Worm (Caenorhabditis elegans) whole organism, mixed stage, embryonic: Measurements from ENCODE around the gene C48B4.6.

ENCODE experiments used
- M03D4.4 ChIP-seq: sonication (generic microtip); optimal IDR thresholded peaks from 2 replicates; lab custom pipeline; 2017; ENCODE audit warnings: mild to moderate bottlenecking, missing genetic modification characterization, missing compliant biosample characterization
- blmp-1 ChIP-seq: fragments of 150-350 bp; optimal IDR thresholded peaks from 2 replicates; lab custom pipeline; 2014; ENCODE audit warnings: missing biosample characterization, missing genetic modification characterization
- ceh-39 ChIP-seq: fragments of 150-350 bp; optimal IDR thresholded peaks from 2 replicates; lab custom pipeline; 2014; ENCODE audit warnings: missing biosample characterization, missing genetic modification characterization
- ceh-43 ChIP-seq: fragments of 200-800 bp; sonication (Bioruptor generic); optimal IDR thresholded peaks from 2 replicates; lab custom pipeline; 2018; ENCODE audit warnings: mild to moderate bottlenecking, missing genetic modification characterization, moderate library complexity, missing compliant biosample characterization
- ceh-83 ChIP-seq: fragments of 200-800 bp; sonication (Bioruptor generic); optimal IDR thresholded peaks from 2 replicates; lab custom pipeline; 2018; ENCODE audit warnings: mild to moderate bottlenecking, missing genetic modification characterization, missing compliant biosample characterization
- cnd-1 ChIP-seq: fragments of 200-800 bp; sonication (Bioruptor generic); optimal IDR thresholded peaks from 2 replicates; lab custom pipeline; 2018; ENCODE audit warnings: mild to moderate bottlenecking, missing genetic modification characterization, missing compliant biosample characterization
- drap-1 ChIP-seq: fragments of 200-800 bp; sonication (Bioruptor generic); optimal IDR thresholded peaks from 3 replicates; lab custom pipeline; 2018; ENCODE audit warnings: mild to moderate bottlenecking, missing genetic modification characterization, missing compliant biosample characterization
- elt-1 ChIP-seq: sonication (generic microtip); optimal IDR thresholded peaks from 2 replicates; lab custom pipeline; 2017; ENCODE audit warnings: missing genetic modification characterization, mild to moderate bottlenecking, missing compliant biosample characterization, antibody characterized with exemption, moderate library complexity, borderline replicate concordance; ENCODE audit not compliant: insufficient read depth
- elt-3 ChIP-seq: fragments of 150-350 bp; optimal IDR thresholded peaks from 2 replicates; lab custom pipeline; 2014; ENCODE audit warnings: missing biosample characterization, missing genetic modification characterization
- flh-1 ChIP-seq: fragments of 200-800 bp; sonication (Bioruptor generic); optimal IDR thresholded peaks from 2 replicates; lab custom pipeline; 2018; ENCODE audit warnings: mild to moderate bottlenecking, missing genetic modification characterization, moderate library complexity, missing compliant biosample characterization
- ham-2 ChIP-seq: fragments of 200-800 bp; sonication (Bioruptor generic); optimal IDR thresholded peaks from 2 replicates; lab custom pipeline; 2018; ENCODE audit warnings: mild to moderate bottlenecking, missing genetic modification characterization, missing compliant biosample characterization
- hlh-1 ChIP-seq: fragments of 150-350 bp; optimal IDR thresholded peaks from 2 replicates; lab custom pipeline; 2014; ENCODE audit warnings: missing biosample characterization, missing genetic modification reagents, missing genetic modification characterization
- lin-13 ChIP-seq: fragments of 150-350 bp; optimal IDR thresholded peaks from 2 replicates; lab custom pipeline; 2014; ENCODE audit warnings: missing biosample characterization, missing genetic modification characterization
- lin-32 ChIP-seq: fragments of 200-800 bp; sonication (Bioruptor generic); optimal IDR thresholded peaks from 2 replicates; lab custom pipeline; 2018; ENCODE audit warnings: mild to moderate bottlenecking, missing genetic modification characterization, missing compliant biosample characterization
- lsy-2 ChIP-seq: fragments of 150-350 bp; optimal IDR thresholded peaks from 2 replicates; lab custom pipeline; 2014; ENCODE audit warnings: missing biosample characterization, missing genetic modification characterization
- mab-5 ChIP-seq: fragments of 150-350 bp; optimal IDR thresholded peaks from 2 replicates; lab custom pipeline; 2014; ENCODE audit warnings: missing biosample characterization, missing genetic modification characterization
- mls-2 ChIP-seq: sonication (generic microtip); optimal IDR thresholded peaks from 2 replicates; lab custom pipeline; 2016; ENCODE audit warnings: mild to moderate bottlenecking, missing genetic modification characterization, moderate library complexity, missing compliant biosample characterization
- nhr-12 ChIP-seq: fragments of 150-350 bp; optimal IDR thresholded peaks from 2 replicates; lab custom pipeline; 2014; ENCODE audit warnings: missing biosample characterization, missing genetic modification characterization
- nhr-2 ChIP-seq: fragments of 150-350 bp; optimal IDR thresholded peaks from 2 replicates; lab custom pipeline; 2014; ENCODE audit warnings: missing biosample characterization, missing genetic modification characterization
- nhr-237 ChIP-seq: fragments of 150-350 bp; optimal IDR thresholded peaks from 2 replicates; lab custom pipeline; 2014; ENCODE audit warnings: missing biosample characterization, missing genetic modification characterization
- nhr-28 ChIP-seq: fragments of 150-350 bp; optimal IDR thresholded peaks from 2 replicates; lab custom pipeline; 2014; ENCODE audit warnings: missing biosample characterization, missing genetic modification characterization
- nhr-76 ChIP-seq: sonication (generic microtip); optimal IDR thresholded peaks from 2 replicates; lab custom pipeline; 2017; ENCODE audit warnings: missing biosample characterization, missing genetic modification characterization
- pha-4 ChIP-seq: fragments of 150-350 bp; optimal IDR thresholded peaks from 2 replicates; lab custom pipeline; 2018; ENCODE audit warnings: missing biosample characterization, missing genetic modification reagents, missing genetic modification characterization
- sem-2 ChIP-seq: fragments of 200-800 bp; sonication (Bioruptor generic); optimal IDR thresholded peaks from 2 replicates; lab custom pipeline; 2018; ENCODE audit warnings: mild to moderate bottlenecking, missing genetic modification characterization, missing compliant biosample characterization
- snpc-4 ChIP-seq: fragments of 150-350 bp; optimal IDR thresholded peaks from 2 replicates; lab custom pipeline; 2014; ENCODE audit warnings: missing biosample characterization, missing genetic modification characterization
- sptf-1 ChIP-seq: sonication (generic microtip); optimal IDR thresholded peaks from 2 replicates; lab custom pipeline; 2017; ENCODE audit warnings: mild to moderate bottlenecking, missing genetic modification characterization, moderate library complexity, missing compliant biosample characterization
- tbx-8 ChIP-seq: fragments of 200-800 bp; sonication (Bioruptor generic); optimal IDR thresholded peaks from 2 replicates; lab custom pipeline; 2018; ENCODE audit warnings: mild to moderate bottlenecking, missing genetic modification characterization, moderate library complexity, missing compliant biosample characterization
- unc-120 ChIP-seq: sonication (generic microtip); optimal IDR thresholded peaks from 2 replicates; lab custom pipeline; 2017; ENCODE audit warnings: missing genetic modification characterization, missing compliant biosample characterization; ENCODE audit not compliant: poor library complexity, severe bottlenecking
- unc-62 ChIP-seq: fragments of 150-350 bp; optimal IDR thresholded peaks from 2 replicates; lab custom pipeline; 2014; ENCODE audit warnings: missing biosample characterization, missing genetic modification reagents, missing genetic modification characterization
- zip-8 ChIP-seq: fragments of 150-350 bp; optimal IDR thresholded peaks from 2 replicates; lab custom pipeline; 2014; ENCODE audit warnings: missing biosample characterization, missing genetic modification characterization
- ztf-11 ChIP-seq: fragments of 150-350 bp; optimal IDR thresholded peaks from 2 replicates; lab custom pipeline; 2014; ENCODE audit warnings: missing biosample characterization, missing genetic modification characterization

Gene C48B4.6

DNA sequence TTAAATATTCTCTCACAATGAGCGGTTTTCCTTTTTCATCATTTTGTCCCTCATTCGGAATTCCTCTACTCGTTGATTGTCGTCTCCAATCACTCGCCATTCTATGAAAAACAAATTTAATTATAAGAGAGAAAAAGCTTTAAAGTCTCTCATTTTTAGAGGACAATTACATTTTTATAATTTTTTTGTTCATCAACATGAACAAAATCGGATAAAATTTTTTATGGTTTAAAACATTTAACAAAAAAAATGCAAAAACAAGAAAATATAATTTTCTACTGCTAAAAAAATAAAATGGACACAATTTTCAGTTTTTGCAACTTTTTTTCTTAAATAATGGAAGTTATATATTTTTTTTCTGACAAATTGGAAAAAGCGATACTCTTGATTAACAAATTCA, 42.2 kb downstream of the C48B4.6 start, which contains the start of gene F55H2.7:
F55H2.7 (minus strand) TSS at position 101 of the 400 bp plus-strand sequence.
- TF ChIP-seq lsy-2: no peak
- no peak for TF ChIP-seq sem-2 (GFP tag; lab: Kevin White, UChicago)
- no peak for TF ChIP-seq ztf-11 (tag; lab: Kevin White, UChicago)
- TF ChIP-seq tbx-8: no peak
- no peak for TF ChIP-seq sptf-1 (tag; lab: Kevin White, UChicago)
- TF ChIP-seq mls-2 (tag; lab: Kevin White, UChicago): no peak
- TF ChIP-seq snpc-4 (tag; lab: Kevin White, UChicago): no peak
- TF ChIP-seq unc-120 (tag; lab: Kevin White, UChicago): no peak

DNA sequence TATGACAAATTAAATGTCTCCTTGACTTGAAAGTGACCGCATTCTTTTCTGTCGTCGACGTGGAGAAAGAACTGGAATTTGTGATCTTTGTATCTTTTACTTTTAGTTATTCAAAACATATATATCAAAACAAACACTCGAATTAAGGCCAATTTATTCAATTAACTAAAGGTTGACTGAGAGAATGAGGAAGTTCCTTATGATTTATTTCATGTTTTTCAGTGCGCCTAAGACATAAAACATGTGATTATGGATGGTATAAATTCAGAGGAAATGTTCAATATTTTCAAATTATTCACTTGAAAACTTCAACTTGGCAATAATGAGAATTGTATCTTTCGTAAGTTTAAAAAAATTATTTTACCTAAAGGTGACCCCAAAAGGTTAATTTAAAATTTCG, 44.8 kb downstream of the C48B4.6 start, which contains the start of gene F55H2.8:
F55H2.8 (plus strand) TSS at position 301 of the 400 bp plus-strand sequence.
- no peak for TF ChIP-seq elt-1 (tag; lab: Kevin White, UChicago)
- TF ChIP-seq lsy-2: no peak
- no peak for TF ChIP-seq unc-120 (tag; lab: Kevin White, UChicago)

DNA sequence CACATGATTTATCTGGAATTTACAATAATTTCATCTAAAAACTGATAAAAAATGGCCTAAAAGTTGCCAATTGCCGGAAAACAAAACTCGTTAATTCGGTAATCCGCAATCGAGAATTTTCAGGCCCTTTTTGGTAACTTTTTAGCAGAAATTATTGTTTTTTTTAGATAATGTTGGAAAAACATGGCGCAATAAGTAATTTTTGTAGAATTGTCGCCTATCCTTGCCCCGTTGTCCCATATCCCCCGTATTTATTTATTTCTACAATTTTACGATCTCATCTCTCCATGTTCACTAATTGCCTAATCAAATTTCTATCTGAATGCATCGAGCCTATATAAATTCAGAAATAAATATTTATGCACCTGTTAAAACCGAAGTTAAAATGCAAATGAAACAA, 45.4 kb downstream of the C48B4.6 start:
- TF ChIP-seq ceh-39 (tag; lab: Kevin White, UChicago) (no peak), hlh-1 (tag; lab: Kevin White, UChicago) (no peak), nhr-12 (tag; lab: Kevin White, UChicago) (no peak), pha-4 (tag; lab: Kevin White, UChicago) (no peak), ham-2 (GFP tag; lab: Kevin White, UChicago) (no peak), ceh-43 (GFP tag; lab: Kevin White, UChicago) (no peak), M03D4.4 (tag; lab: Kevin White, UChicago) (no peak), elt-1 (tag; lab: Kevin White, UChicago) (no peak), mls-2 (tag; lab: Kevin White, UChicago) (no peak), flh-1 (GFP tag; lab: Kevin White, UChicago) (no peak), elt-3 (tag; lab: Kevin White, UChicago) (no peak), drap-1 (GFP tag; lab: Kevin White, UChicago) (no peak), lin-32 (GFP tag; lab: Kevin White, UChicago) (no peak), cnd-1 (tag; lab: Kevin White, UChicago) (no peak), unc-62 (no peak)
- TF ChIP-seq, all 35 proteins: peak for 0

DNA sequence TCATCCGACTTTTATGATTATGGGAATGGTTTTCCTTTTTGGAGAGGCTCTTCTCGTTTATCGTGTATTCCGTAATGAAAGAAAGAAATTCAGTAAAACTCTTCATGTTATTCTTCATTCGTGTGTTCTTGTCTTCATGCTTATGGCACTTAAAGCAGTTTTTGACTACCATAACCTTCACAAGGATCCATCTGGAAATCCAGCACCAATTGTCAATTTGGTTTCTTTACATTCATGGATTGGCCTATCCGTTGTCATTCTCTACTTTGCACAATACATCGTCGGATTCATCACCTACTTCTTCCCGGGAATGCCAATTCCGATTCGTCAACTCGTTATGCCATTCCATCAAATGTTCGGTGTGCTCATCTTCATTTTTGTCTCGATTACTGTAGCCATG, 46.7 kb downstream of the C48B4.6 start:
- no peak for TF ChIP-seq lin-32 (GFP tag; lab: Kevin White, UChicago)
- TF ChIP-seq ceh-83 (GFP tag; lab: Kevin White, UChicago): no peak
- TF ChIP-seq lsy-2: no peak
- no peak for TF ChIP-seq ceh-39 (tag; lab: Kevin White, UChicago)
- no peak for TF ChIP-seq ceh-43 (GFP tag; lab: Kevin White, UChicago)
- TF ChIP-seq mab-5 (tag; lab: Kevin White, UChicago): no peak
- no peak for TF ChIP-seq drap-1 (GFP tag; lab: Kevin White, UChicago)
- no peak for TF ChIP-seq nhr-28 (tag; lab: Kevin White, UChicago)
- TF ChIP-seq pha-4 (tag; lab: Kevin White, UChicago): no peak
- TF ChIP-seq tbx-8: no peak
- no peak for TF ChIP-seq blmp-1 (tag; lab: Kevin White, UChicago)
- TF ChIP-seq nhr-76: no peak
- TF ChIP-seq nhr-2 (tag; lab: Kevin White, UChicago): no peak
- no peak for TF ChIP-seq nhr-237 (tag; lab: Kevin White, UChicago)
- no peak for TF ChIP-seq elt-3 (tag; lab: Kevin White, UChicago)
- no peak for TF ChIP-seq M03D4.4 (tag; lab: Kevin White, UChicago)
- no peak for TF ChIP-seq lin-13 (tag; lab: Kevin White, UChicago)
- no peak for TF ChIP-seq mls-2 (tag; lab: Kevin White, UChicago)

DNA sequence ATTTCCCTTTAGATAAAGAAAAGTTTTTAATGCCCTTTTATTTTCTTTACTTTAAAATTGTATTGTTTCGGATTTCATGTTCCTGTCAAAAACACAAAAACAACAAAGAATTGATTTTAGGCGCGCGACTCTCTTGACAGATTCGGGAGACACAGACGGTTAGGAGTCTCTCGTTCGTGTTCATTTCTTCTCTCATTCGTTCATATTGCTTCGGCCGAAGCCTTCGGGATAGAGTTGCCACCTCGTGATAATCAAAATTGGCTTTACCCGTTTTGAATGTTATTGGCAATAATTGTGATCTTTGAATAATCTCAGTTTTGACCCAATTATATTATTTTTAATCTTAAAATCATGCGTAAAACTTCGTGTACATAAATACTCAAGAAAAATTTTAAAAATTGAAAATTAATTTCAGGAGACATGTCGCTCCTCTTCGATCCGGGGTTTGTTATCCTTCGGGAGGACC, 47.3 kb downstream of the C48B4.6 start, which contains the start of gene F55H2.5:
F55H2.5 (plus strand) TSS at position 416 of the 466 bp plus-strand sequence.
- no peak for TF ChIP-seq zip-8 (tag; lab: Kevin White, UChicago)
- TF ChIP-seq elt-1 (tag; lab: Kevin White, UChicago): no peak
- no peak for TF ChIP-seq unc-120 (tag; lab: Kevin White, UChicago)
- TF ChIP-seq hlh-1 (tag; lab: Kevin White, UChicago): no peak
